Fruit fly (Drosophila melanogaster) whole organism, prepupa: ENCODE results near the gene Muc14A.

ENCODE experiments used
- CG10631 ChIP-seq: fragments of 200-800 bp; sonication (Bioruptor generic); optimal IDR thresholded peaks from 2 replicates; lab custom pipeline; 2016; ENCODE audit warnings: missing biosample characterization, missing genetic modification characterization
- CG10669 ChIP-seq: fragments of 200-800 bp; sonication (Bioruptor generic); optimal IDR thresholded peaks from 3 replicates; lab custom pipeline; 2018; ENCODE audit warnings: missing biosample characterization, mild to moderate bottlenecking, missing genetic modification characterization, moderate library complexity
- CG11294 ChIP-seq: fragments of 200-800 bp; sonication (Bioruptor generic); IDR thresholded peaks from 2 replicates; pipeline ENCODE4 v1.3.6; 2022; ENCODE audit warnings: missing biosample characterization, missing genetic modification characterization
- CG11902 ChIP-seq: fragments of 200-800 bp; sonication (Bioruptor generic); optimal IDR thresholded peaks from 3 replicates; lab custom pipeline; 2016; ENCODE audit warnings: missing biosample characterization, missing genetic modification characterization
- CG15336 ChIP-seq: fragments of 200-800 bp; sonication (Bioruptor generic); IDR thresholded peaks from 2 replicates; pipeline ENCODE4 v1.3.6; 2022; ENCODE audit warnings: missing biosample characterization, missing genetic modification characterization
- CG16779 ChIP-seq: fragments of 200-800 bp; sonication (Bioruptor generic); optimal IDR thresholded peaks from 3 replicates; lab custom pipeline; 2017; ENCODE audit warnings: missing biosample characterization, mild to moderate bottlenecking, missing genetic modification characterization
- CG3032 ChIP-seq: fragments of 200-800 bp; optimal IDR thresholded peaks from 2 replicates; lab custom pipeline; 2019; ENCODE audit warnings: missing biosample characterization, mild to moderate bottlenecking, missing genetic modification characterization, moderate library complexity
- CG32006 ChIP-seq: fragments of 200-800 bp; sonication (Bioruptor generic); optimal IDR thresholded peaks from 3 replicates; lab custom pipeline; 2017; ENCODE audit warnings: missing biosample characterization, mild to moderate bottlenecking, missing genetic modification characterization
- CG34406 ChIP-seq: fragments of 200-800 bp; sonication (Bioruptor generic); optimal IDR thresholded peaks from 3 replicates; lab custom pipeline; 2016; ENCODE audit warnings: missing biosample characterization, missing genetic modification characterization
- CG4318 ChIP-seq: fragments of 200-800 bp; sonication (Bioruptor generic); optimal IDR thresholded peaks from 3 replicates; lab custom pipeline; 2017; ENCODE audit warnings: missing biosample characterization, mild to moderate bottlenecking, missing genetic modification characterization
- CG6163 ChIP-seq: fragments of 200-800 bp; sonication (Bioruptor generic); IDR thresholded peaks from 3 replicates; pipeline ENCODE4 v1.3.6; 2022; ENCODE audit warnings: missing biosample characterization, missing genetic modification characterization
- CG6792 ChIP-seq: fragments of 200-800 bp; sonication (Bioruptor generic); optimal IDR thresholded peaks from 3 replicates; lab custom pipeline; 2016; ENCODE audit warnings: missing biosample characterization, missing genetic modification characterization
- CG6808 ChIP-seq: fragments of 200-800 bp; sonication (Bioruptor generic); optimal IDR thresholded peaks from 3 replicates; lab custom pipeline; 2017; ENCODE audit warnings: missing biosample characterization, missing genetic modification characterization, mild to moderate bottlenecking, moderate library complexity, missing genetic modification reagents
- CG6854 ChIP-seq: fragments of 200-800 bp; sonication (Bioruptor generic); optimal IDR thresholded peaks from 2 replicates; lab custom pipeline; 2017; ENCODE audit warnings: missing biosample characterization, mild to moderate bottlenecking, missing genetic modification characterization
- CG7368 ChIP-seq: fragments of 200-800 bp; sonication (Bioruptor generic); optimal IDR thresholded peaks from 3 replicates; lab custom pipeline; 2016; ENCODE audit warnings: missing biosample characterization, missing genetic modification characterization
- CG8119 ChIP-seq: fragments of 200-800 bp; sonication (Bioruptor generic); IDR thresholded peaks from 3 replicates; pipeline ENCODE4 v1.3.6; 2022; ENCODE audit warnings: missing biosample characterization, missing genetic modification characterization
- CG8319 ChIP-seq: fragments of 200-800 bp; sonication (Bioruptor generic); optimal IDR thresholded peaks from 3 replicates; lab custom pipeline; 2016; ENCODE audit warnings: missing biosample characterization, missing genetic modification characterization
- CG8632 ChIP-seq: fragments of 200-800 bp; sonication (Bioruptor generic); optimal IDR thresholded peaks from 3 replicates; lab custom pipeline; 2016; ENCODE audit warnings: missing biosample characterization, missing genetic modification characterization
- CG9139 ChIP-seq: fragments of 200-800 bp; sonication (Bioruptor generic); optimal IDR thresholded peaks from 3 replicates; lab custom pipeline; 2017; ENCODE audit warnings: missing biosample characterization, mild to moderate bottlenecking, missing genetic modification characterization
- Eip75B ChIP-seq: fragments of 200-800 bp; sonication (Bioruptor generic); optimal IDR thresholded peaks from 3 replicates; lab custom pipeline; 2016; ENCODE audit warnings: missing biosample characterization, missing genetic modification characterization
- Eip78C ChIP-seq: fragments of 200-800 bp; sonication (Bioruptor generic); peaks from one replicate; lab custom pipeline; 2016; ENCODE audit warnings: missing biosample characterization, missing genetic modification characterization
- Ets21C ChIP-seq: fragments of 200-800 bp; sonication (Bioruptor generic); optimal IDR thresholded peaks from 3 replicates; lab custom pipeline; 2016; ENCODE audit warnings: missing biosample characterization, missing genetic modification characterization
- Gug ChIP-seq: fragments of 200-800 bp; sonication (Bioruptor generic); IDR thresholded peaks from 2 replicates; pipeline ENCODE4 v1.3.6; 2022; ENCODE audit warnings: missing biosample characterization, missing genetic modification characterization
- Lpt ChIP-seq: fragments of 200-800 bp; sonication (Bioruptor generic); optimal IDR thresholded peaks from 3 replicates; lab custom pipeline; 2016; ENCODE audit warnings: missing biosample characterization, missing genetic modification characterization
- OdsH ChIP-seq: fragments of 200-800 bp; sonication (Bioruptor generic); optimal IDR thresholded peaks from 3 replicates; lab custom pipeline; 2016; ENCODE audit warnings: missing biosample characterization, missing genetic modification characterization
- Smox ChIP-seq: fragments of 200-800 bp; sonication (Bioruptor generic); optimal IDR thresholded peaks from 3 replicates; lab custom pipeline; 2016; ENCODE audit warnings: missing biosample characterization, missing genetic modification characterization
- Sox102F ChIP-seq: fragments of 200-800 bp; sonication (Bioruptor generic); optimal IDR thresholded peaks from 2 replicates; lab custom pipeline; 2016; ENCODE audit warnings: missing biosample characterization, mild to moderate bottlenecking, missing genetic modification characterization
- Sox15 ChIP-seq: fragments of 200-800 bp; sonication (Bioruptor generic); optimal IDR thresholded peaks from 3 replicates; lab custom pipeline; 2016; ENCODE audit warnings: missing biosample characterization, missing genetic modification characterization
- achi ChIP-seq: fragments of 200-800 bp; sonication (Bioruptor generic); optimal IDR thresholded peaks from 3 replicates; lab custom pipeline; 2016; ENCODE audit warnings: missing biosample characterization, missing genetic modification characterization
- acj6 ChIP-seq: fragments of 200-800 bp; sonication (Bioruptor generic); optimal IDR thresholded peaks from 3 replicates; lab custom pipeline; 2016; ENCODE audit warnings: missing biosample characterization, missing genetic modification characterization
- cyc ChIP-seq: fragments of 200-800 bp; sonication (Bioruptor generic); optimal IDR thresholded peaks from 3 replicates; lab custom pipeline; 2016; ENCODE audit warnings: missing biosample characterization, missing genetic modification characterization
- eg ChIP-seq: fragments of 200-800 bp; sonication (Bioruptor generic); IDR thresholded peaks from 3 replicates; pipeline ENCODE4 v1.3.6; 2022; ENCODE audit warnings: missing biosample characterization, missing genetic modification characterization
- fd59A ChIP-seq: fragments of 200-800 bp; sonication (Bioruptor generic); optimal IDR thresholded peaks from 2 replicates; lab custom pipeline; 2017; ENCODE audit warnings: missing biosample characterization, mild to moderate bottlenecking, missing genetic modification characterization, missing genetic modification reagents
- fd85E ChIP-seq: fragments of 200-800 bp; sonication (Bioruptor generic); optimal IDR thresholded peaks from 3 replicates; lab custom pipeline; 2016; ENCODE audit warnings: missing biosample characterization, missing genetic modification characterization
- fkh ChIP-seq: fragments of 200-800 bp; sonication (Bioruptor generic); optimal IDR thresholded peaks from 3 replicates; lab custom pipeline; 2017; ENCODE audit warnings: missing biosample characterization, mild to moderate bottlenecking, missing genetic modification characterization, moderate library complexity
- net ChIP-seq: fragments of 200-800 bp; sonication (Bioruptor generic); optimal IDR thresholded peaks from 3 replicates; lab custom pipeline; 2016; ENCODE audit warnings: missing biosample characterization, missing genetic modification characterization
- pdm3 ChIP-seq: fragments of 200-800 bp; sonication (Bioruptor generic); optimal IDR thresholded peaks from 3 replicates; lab custom pipeline; 2016; ENCODE audit warnings: missing biosample characterization, missing genetic modification characterization
- salr ChIP-seq, 2 experiments: fragments of 200-800 bp; sonication (Bioruptor generic); optimal IDR thresholded peaks; 3 replicates each; lab custom pipeline; 2016 to 2018; ENCODE audit warnings: missing biosample characterization in 2 of 2, missing genetic modification characterization in 2 of 2, mild to moderate bottlenecking in 1 of 2
- spab ChIP-seq: fragments of 200-800 bp; sonication (Bioruptor generic); optimal IDR thresholded peaks from 2 replicates; lab custom pipeline; 2017; ENCODE audit warnings: missing biosample characterization, mild to moderate bottlenecking, missing genetic modification characterization, missing genetic modification reagents
- svp ChIP-seq: fragments of 200-800 bp; sonication (Bioruptor generic); peaks from one replicate; lab custom pipeline; 2016; ENCODE audit warnings: missing biosample characterization, missing genetic modification characterization
- vri ChIP-seq: fragments of 200-800 bp; sonication (Bioruptor generic); optimal IDR thresholded peaks from 3 replicates; lab custom pipeline; 2016; ENCODE audit warnings: missing biosample characterization, mild to moderate bottlenecking, missing genetic modification characterization

Gene Muc14A

DNA sequence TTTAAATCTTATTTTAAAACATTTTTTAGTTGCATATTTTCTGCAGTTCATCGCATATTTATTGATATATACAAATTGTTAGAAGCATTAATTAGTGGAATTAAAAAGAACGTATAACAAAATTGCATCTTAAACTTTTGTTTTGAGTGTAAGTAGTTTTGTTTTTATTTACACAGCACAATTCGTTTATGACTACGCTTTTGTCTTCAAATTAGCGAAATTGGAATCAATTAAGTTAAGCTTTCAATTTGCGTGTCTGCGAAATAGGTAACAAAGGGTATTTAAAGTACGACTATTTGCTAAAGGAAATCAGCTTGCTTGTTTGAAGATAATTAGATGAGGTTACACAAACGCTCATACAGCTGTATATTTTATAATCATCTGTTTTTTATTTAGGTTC, 79.4 kb downstream of the Muc14A start:
- no peak for TF ChIP-seq CG3032 (tag; lab: Kevin White, UChicago)
- TF ChIP-seq fkh, result peak; percentile 41

DNA sequence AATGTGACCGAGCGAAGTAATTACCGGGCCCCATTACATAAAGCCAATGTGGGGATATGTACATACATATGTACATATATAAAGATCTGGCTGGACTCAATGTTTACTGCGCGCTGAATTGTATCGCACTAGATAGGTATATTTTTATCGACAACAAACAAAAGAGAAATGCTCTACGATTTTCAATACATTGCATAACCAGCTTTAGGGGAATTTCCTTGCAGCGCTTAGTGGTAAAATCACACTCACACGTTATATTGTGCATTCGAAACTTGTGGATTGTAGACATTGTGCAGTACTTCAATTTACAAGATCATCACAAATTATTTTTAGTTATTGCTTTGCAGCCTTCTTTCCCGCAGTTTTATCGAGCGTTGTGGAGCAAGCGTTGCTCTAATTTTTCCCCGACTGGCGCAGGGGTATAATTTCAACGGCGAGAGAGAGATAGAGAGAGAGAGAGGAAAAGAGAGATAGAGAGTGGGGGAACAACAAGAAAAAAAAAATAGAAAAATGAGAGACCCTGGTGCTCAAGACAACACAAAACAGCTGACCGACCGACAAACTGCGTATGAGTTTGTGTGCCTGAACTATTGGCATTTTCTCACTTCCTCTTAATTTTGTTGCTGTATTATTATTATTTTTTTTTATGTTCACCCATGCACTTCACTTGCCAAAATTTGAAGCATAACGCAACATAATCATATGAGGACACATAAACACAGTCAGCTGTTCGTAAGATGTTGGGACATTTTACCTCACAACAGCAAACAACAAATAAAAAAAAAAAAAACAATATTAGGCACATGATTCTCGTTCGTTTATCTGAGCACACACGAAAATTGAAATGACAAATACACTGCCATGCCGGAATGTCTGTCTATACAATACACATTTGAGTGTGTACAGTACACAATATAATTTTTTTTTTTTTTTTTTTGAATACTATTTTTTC, 80.4 kb downstream of the Muc14A start:
- TF ChIP-seq CG16779 (peak; percentile 6), CG7368 (GFP tag; lab: Kevin White, UChicago) (no peak), CG8319 (GFP tag; lab: Kevin White, UChicago) (no peak), achi (GFP tag; lab: Kevin White, UChicago) (no peak), CG15336 (GFP tag; lab: Robert Waterston, UW) (no peak), eg (peak; percentile 38; the same call in 1 of the 3 replicates), CG10669 (no peak), CG8119 (GFP tag; lab: Robert Waterston, UW) (peak; percentile 49; the same call in 2 of the 3 replicates), spab (GFP tag; lab: Kevin White, UChicago) (no peak), cyc (GFP tag; lab: Kevin White, UChicago) (no peak), Sox102F (GFP tag; lab: Kevin White, UChicago) (no peak), Gug (GFP tag; lab: Robert Waterston, UW) (no peak), CG32006 (GFP tag; lab: Kevin White, UChicago) (no peak), fd59A (GFP tag; lab: Kevin White, UChicago) (no peak), Eip78C (peak; percentile 40), pdm3 (no peak), fkh (peak; percentile 67), CG11294 (no peak), Smox (GFP tag; lab: Kevin White, UChicago) (no peak), CG6854 (GFP tag; lab: Kevin White, UChicago) (no peak), vri (GFP tag; lab: Kevin White, UChicago) (peak; percentile 4), CG9139 (GFP tag; lab: Kevin White, UChicago) (no peak)

DNA sequence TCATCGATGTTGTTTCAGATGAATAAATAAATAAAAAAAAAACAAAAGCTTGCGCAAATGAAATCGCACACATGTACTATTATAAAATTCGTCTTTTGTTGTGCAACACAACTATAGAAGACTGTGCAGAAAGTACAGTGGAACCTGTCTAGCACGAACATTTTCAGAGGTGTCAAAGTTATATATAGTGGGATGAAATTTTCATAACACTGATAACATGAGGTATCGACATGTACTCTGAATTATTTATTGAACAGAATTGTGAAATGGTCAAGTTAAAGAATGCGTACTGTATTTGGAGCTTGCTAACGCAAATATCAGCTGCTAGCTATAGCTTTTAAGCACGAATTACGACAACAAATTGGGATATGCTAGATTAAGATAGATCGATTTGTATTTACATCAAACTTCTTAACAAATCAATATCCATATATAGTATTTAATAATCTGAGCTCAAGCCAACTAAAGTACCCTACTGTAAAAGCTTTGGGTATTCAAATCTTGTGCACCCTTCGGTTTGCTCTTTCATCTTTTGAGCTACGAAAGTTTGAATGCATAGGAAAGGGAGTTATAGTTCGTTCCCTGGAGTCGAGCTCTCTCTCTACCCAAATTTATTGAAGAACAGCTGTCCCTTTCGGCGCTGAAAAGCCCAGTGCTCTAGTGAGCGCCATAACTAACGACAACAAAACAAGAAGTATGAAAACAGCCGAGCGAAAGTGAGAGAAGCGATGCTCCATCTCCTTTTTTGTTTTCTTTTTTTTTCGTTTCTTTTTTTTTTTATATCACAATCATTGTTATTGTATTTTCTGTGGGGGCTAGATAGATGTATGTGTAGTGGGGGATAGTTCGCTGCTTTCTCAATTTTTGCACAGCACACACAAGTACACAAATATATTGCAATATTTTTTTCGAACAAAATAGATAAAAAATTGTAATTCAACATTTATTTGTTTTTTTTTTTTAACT, 81.5 kb downstream of the Muc14A start:
- TF ChIP-seq Smox (GFP tag; lab: Kevin White, UChicago), result peak; percentile 66
- peak; percentile 77 for TF ChIP-seq CG8119 (GFP tag; lab: Robert Waterston, UW)
- TF ChIP-seq salr (GFP tag; optimal IDR thresholded peaks at IDR 0.05; lab: Kevin White, UChicago), result peak; percentile 14 to 19
- TF ChIP-seq acj6 (GFP tag; lab: Kevin White, UChicago), result peak; percentile 83
- TF ChIP-seq CG6163 (GFP tag; lab: Robert Waterston, UW), result peak; percentile 93
- peak; percentile 67 for TF ChIP-seq CG11902 (GFP tag; lab: Kevin White, UChicago)
- TF ChIP-seq CG6792 (GFP tag; lab: Kevin White, UChicago), result peak; percentile 56
- TF ChIP-seq CG9139 (GFP tag; lab: Kevin White, UChicago), result no peak
- peak; percentile 7 for TF ChIP-seq fd85E
- TF ChIP-seq CG6808 (GFP tag; lab: Kevin White, UChicago), result peak; percentile 26
- peak; percentile 52 for TF ChIP-seq CG8319 (GFP tag; lab: Kevin White, UChicago)
- TF ChIP-seq CG32006 (GFP tag; lab: Kevin White, UChicago), result peak; percentile 79
- peak; percentile 63 for TF ChIP-seq Sox15 (GFP tag; lab: Kevin White, UChicago)
- TF ChIP-seq Sox102F (GFP tag; lab: Kevin White, UChicago), result peak; percentile 73
- peak; percentile 34 for TF ChIP-seq CG16779
- peak; percentile 74 for TF ChIP-seq net (GFP tag; lab: Kevin White, UChicago)
- TF ChIP-seq cyc (GFP tag; lab: Kevin White, UChicago), result peak; percentile 78
- peak; percentile 57 for TF ChIP-seq CG3032 (tag; lab: Kevin White, UChicago)
- TF ChIP-seq OdsH (GFP tag; lab: Kevin White, UChicago), result peak; percentile 82
- peak; percentile 86 for TF ChIP-seq CG15336 (GFP tag; lab: Robert Waterston, UW)
- TF ChIP-seq Ets21C, result peak; percentile 66
- peak; percentile 95 for TF ChIP-seq eg
- peak; percentile 34 for TF ChIP-seq Lpt (GFP tag; lab: Kevin White, UChicago)
- TF ChIP-seq achi (GFP tag; lab: Kevin White, UChicago), result peak; percentile 78
- peak; percentile 66 for TF ChIP-seq CG10631 (GFP tag; lab: Kevin White, UChicago)
- peak; percentile 62 for TF ChIP-seq CG34406 (GFP tag; lab: Kevin White, UChicago)
- peak; percentile 86 for TF ChIP-seq svp (GFP tag; lab: Kevin White, UChicago)
- peak; percentile 55 for TF ChIP-seq CG8632 (GFP tag; lab: Kevin White, UChicago)
- peak; percentile 65 for TF ChIP-seq Eip75B (GFP tag; lab: Kevin White, UChicago)
- TF ChIP-seq CG4318 (GFP tag; lab: Kevin White, UChicago), result peak; percentile 73
- peak; percentile 92 for TF ChIP-seq Eip78C
- peak; percentile 70 for TF ChIP-seq CG7368 (GFP tag; lab: Kevin White, UChicago)
